Worm (Caenorhabditis elegans) whole organism, mixed stage, embryonic: ENCODE results near the gene srg-48.

Source experiments
- ceh-43 ChIP-seq: fragments of 200-800 bp; sonication (Bioruptor generic); optimal IDR thresholded peaks from 2 replicates; lab custom pipeline; 2018; ENCODE audit warnings: mild to moderate bottlenecking, missing genetic modification characterization, moderate library complexity, missing compliant biosample characterization
- lin-13 ChIP-seq: fragments of 150-350 bp; optimal IDR thresholded peaks from 2 replicates; lab custom pipeline; 2014; ENCODE audit warnings: missing biosample characterization, missing genetic modification characterization
- mls-2 ChIP-seq: sonication (generic microtip); optimal IDR thresholded peaks from 2 replicates; lab custom pipeline; 2016; ENCODE audit warnings: mild to moderate bottlenecking, missing genetic modification characterization, moderate library complexity, missing compliant biosample characterization
- sptf-1 ChIP-seq: sonication (generic microtip); optimal IDR thresholded peaks from 2 replicates; lab custom pipeline; 2017; ENCODE audit warnings: mild to moderate bottlenecking, missing genetic modification characterization, moderate library complexity, missing compliant biosample characterization

ce11 chrIV:7111354-7111753 is 39.1 kb downstream of the srg-48 start, which contains the start of the genes ZC477.7 and ssq-3:
- no peak for TF ChIP-seq sptf-1 (tag; lab: Kevin White, UChicago)
- TF ChIP-seq lin-13 (tag; lab: Kevin White, UChicago) = no peak
- TF ChIP-seq ceh-43 (GFP tag; lab: Kevin White, UChicago) = no peak
- no peak for TF ChIP-seq mls-2
